Worm (Caenorhabditis elegans): ENCODE results near the gene C07H4.1.

- peak; percentile 6 for TF ChIP-seq W03F9.2 (tag; optimal IDR thresholded peaks at IDR 0.05)
- TF ChIP-seq dao-5 (tag; optimal IDR thresholded peaks at IDR 0.05): no peak
- no peak for TF ChIP-seq him-1 (tag; optimal IDR thresholded peaks at IDR 0.05)
These were observed 34.6 kb upstream of the C07H4.1 start for ce11 chrII:9128132-9128531.

All from whole organism, L4/young adult.